Worm (Caenorhabditis elegans): ENCODE measurements around the gene ZK637.4.
A peak's percentile ranks its signal among the peaks of the same experiment; 100 is the strongest.

Gene ZK637.4

DNA sequence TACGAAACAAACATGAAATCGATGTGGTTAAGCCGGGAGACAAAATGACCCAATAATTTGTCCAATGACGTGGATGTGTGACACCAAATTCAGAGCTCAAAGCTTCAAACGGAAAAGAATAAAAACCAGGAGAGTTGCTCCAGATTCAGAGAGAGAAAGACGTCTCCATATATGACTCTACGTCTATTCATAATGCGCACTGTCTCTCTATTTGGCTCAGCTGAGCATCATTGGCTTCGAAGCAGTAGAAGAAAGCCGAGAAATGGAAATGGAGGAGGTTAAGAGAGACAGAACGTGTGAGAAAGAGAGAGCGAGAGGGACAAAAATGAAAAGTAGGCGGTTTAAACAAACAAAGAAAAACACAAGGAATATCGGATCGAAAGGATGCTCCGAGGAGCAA, 7.3 kb upstream of the ZK637.4 start (continued):
- TF ChIP-seq nhr-6 (tag; optimal IDR thresholded peaks at IDR 0.05) = no peak
- TF ChIP-seq dmd-4 (tag; optimal IDR thresholded peaks at IDR 0.05) = no peak
- peak; percentile 59 for TF ChIP-seq C34F6.9 (tag; optimal IDR thresholded peaks at IDR 0.05)
- TF ChIP-seq sma-9 (GFP tag; optimal IDR thresholded peaks at IDR 0.05) = no peak
- no peak for TF ChIP-seq sma-9 (tag; optimal IDR thresholded peaks at IDR 0.05)
- TF ChIP-seq ztf-11 (tag; optimal IDR thresholded peaks at IDR 0.05) = no peak

DNA sequence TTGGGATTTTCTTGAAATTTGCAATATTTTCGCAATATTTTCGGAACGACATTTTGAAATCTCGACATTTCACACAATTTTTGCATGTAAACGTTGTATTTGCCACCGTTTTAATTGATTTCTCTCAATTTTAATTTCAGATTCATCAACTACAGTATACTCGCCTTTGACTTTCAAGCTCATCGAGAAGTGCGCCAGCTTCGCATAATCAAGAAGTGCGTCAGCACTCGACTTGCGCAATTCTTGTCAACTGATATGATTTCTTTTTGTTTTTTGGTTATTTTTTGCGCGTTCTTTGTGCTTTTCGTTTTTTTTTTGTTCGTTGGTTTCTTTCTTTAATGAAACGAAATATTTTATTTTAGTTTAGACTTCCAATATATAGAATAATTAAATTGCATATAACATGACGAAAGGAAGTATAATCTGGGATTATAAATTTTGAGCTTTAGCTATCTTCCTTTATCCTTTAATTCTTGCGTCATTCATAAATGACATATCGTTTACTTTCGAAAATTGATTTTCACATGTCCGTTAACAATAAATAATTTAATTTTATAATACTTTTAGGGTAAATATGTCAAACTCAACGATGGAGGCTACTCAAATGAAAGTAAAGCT, 6.3 kb upstream of the ZK637.4 start, which contains the start of gene famh-136:
Gene famh-136 (plus strand): TSS at position 568 of the 618 bp plus-strand sequence.
- peak; percentile 76 for TF ChIP-seq nhr-21 (tag; optimal IDR thresholded peaks at IDR 0.05)
- no peak for TF ChIP-seq unc-39 (tag; optimal IDR thresholded peaks at IDR 0.05)
- no peak for TF ChIP-seq lin-11 (tag; optimal IDR thresholded peaks at IDR 0.05)
- peak; percentile 33 for TF ChIP-seq skn-1 (tag; optimal IDR thresholded peaks at IDR 0.05)
- TF ChIP-seq nhr-77 (tag; optimal IDR thresholded peaks at IDR 0.05) = peak; percentile 34
- TF ChIP-seq snpc-4 (tag; optimal IDR thresholded peaks at IDR 0.05) = peak; percentile 19
- peak; percentile 77 for TF ChIP-seq nhr-25 (tag; optimal IDR thresholded peaks at IDR 0.05)
- peak; percentile 13 for TF ChIP-seq blmp-1 (tag; optimal IDR thresholded peaks at IDR 0.05; ENCODE audit: insufficient read depth)
- peak; percentile 66 for TF ChIP-seq ztf-4 (tag; optimal IDR thresholded peaks at IDR 0.05)
- TF ChIP-seq gmeb-1 (tag; optimal IDR thresholded peaks at IDR 0.05) = peak; percentile 91
- TF ChIP-seq fos-1 (tag; optimal IDR thresholded peaks at IDR 0.05) = peak; percentile 87
- no peak for TF ChIP-seq dmd-4 (tag; optimal IDR thresholded peaks at IDR 0.05)
- peak; percentile 81 for TF ChIP-seq lin-13 (GFP tag; optimal IDR thresholded peaks at IDR 0.05)
- TF ChIP-seq elt-1 (tag; optimal IDR thresholded peaks at IDR 0.05) = no peak
- TF ChIP-seq nhr-6 (tag; optimal IDR thresholded peaks at IDR 0.05) = peak; percentile 72
- no peak for TF ChIP-seq peb-1 (tag; optimal IDR thresholded peaks at IDR 0.05)
- TF ChIP-seq sma-9 (GFP tag; optimal IDR thresholded peaks at IDR 0.05) = peak; percentile 77
- TF ChIP-seq sma-9 (tag; optimal IDR thresholded peaks at IDR 0.05) = no peak
- TF ChIP-seq R02D3.7 (tag; optimal IDR thresholded peaks at IDR 0.05) = no peak
- no peak for TF ChIP-seq nhr-12 (tag; optimal IDR thresholded peaks at IDR 0.05)
- peak; percentile 4 for TF ChIP-seq zag-1 (tag; optimal IDR thresholded peaks at IDR 0.05)
- TF ChIP-seq lin-39 (tag; optimal IDR thresholded peaks at IDR 0.05) = no peak
- TF ChIP-seq ztf-1 (GFP tag; conservative IDR thresholded peaks at IDR 0.05) = no peak
- TF ChIP-seq mdl-1 (tag; optimal IDR thresholded peaks at IDR 0.05) = peak in 1 of 2 experiments; percentile 5
- TF ChIP-seq mbf-1 (tag; optimal IDR thresholded peaks at IDR 0.05) = no peak
- peak; percentile 39 for TF ChIP-seq ceh-82 (tag; optimal IDR thresholded peaks at IDR 0.05)
- peak; percentile 95 for TF ChIP-seq C34F6.9 (tag; optimal IDR thresholded peaks at IDR 0.05)
- peak; percentile 87 for TF ChIP-seq sma-3 (GFP tag; optimal IDR thresholded peaks at IDR 0.05)
- TF ChIP-seq ama-1 (optimal IDR thresholded peaks at IDR 0.05) = no peak
- peak; percentile 81 to 96 for TF ChIP-seq lsy-2 (tag; optimal IDR thresholded peaks at IDR 0.05)
- no peak for TF ChIP-seq aly-2 (tag; optimal IDR thresholded peaks at IDR 0.05)
- peak; percentile 88 for TF ChIP-seq nhr-129 (tag; optimal IDR thresholded peaks at IDR 0.05)
- TF ChIP-seq crh-2 (tag; optimal IDR thresholded peaks at IDR 0.05) = peak; percentile 91
- TF ChIP-seq alr-1 (tag; optimal IDR thresholded peaks at IDR 0.05) = no peak
- peak; percentile 69 for TF ChIP-seq mab-5 (tag; optimal IDR thresholded peaks at IDR 0.05)
- no peak for TF ChIP-seq ZK546.5 (tag; optimal IDR thresholded peaks at IDR 0.05)
- no peak for TF ChIP-seq ztf-11 (tag; optimal IDR thresholded peaks at IDR 0.05)
- no peak for TF ChIP-seq nhr-237 (tag; optimal IDR thresholded peaks at IDR 0.05)
- TF ChIP-seq nhr-11 (tag; optimal IDR thresholded peaks at IDR 0.05) = no peak
- TF ChIP-seq nhr-23 (tag; optimal IDR thresholded peaks at IDR 0.05) = no peak
- TF ChIP-seq unc-55 (GFP tag; optimal IDR thresholded peaks at IDR 0.05) = peak; percentile 80
- no peak for TF ChIP-seq ceh-16 (tag; optimal IDR thresholded peaks at IDR 0.05)
- TF ChIP-seq elt-3 (tag; optimal IDR thresholded peaks at IDR 0.05) = no peak
- no peak for TF ChIP-seq nhr-10 (tag; optimal IDR thresholded peaks at IDR 0.05)
- peak; percentile 90 for TF ChIP-seq Y55F3AM.14 (GFP tag; optimal IDR thresholded peaks at IDR 0.05)
- peak; percentile 85 for TF ChIP-seq sem-4 (tag; optimal IDR thresholded peaks at IDR 0.05)
- TF ChIP-seq unc-62 (GFP tag; optimal IDR thresholded peaks at IDR 0.05) = no peak
- TF ChIP-seq egl-27 (tag; optimal IDR thresholded peaks at IDR 0.05) = peak; percentile 11
- peak; percentile 66 for TF ChIP-seq F13H6.1 (tag; optimal IDR thresholded peaks at IDR 0.05)
